Fruit fly (Drosophila melanogaster) whole organism, embryonic: ENCODE measurements around the gene Obp99b.

Experiments
- Aef1 ChIP-seq: fragments of 200-800 bp; sonication (Bioruptor generic); IDR thresholded peaks from 3 replicates; pipeline ENCODE4 v1.3.6; 2022; ENCODE audit warnings: missing biosample characterization, missing genetic modification characterization
- Asciz ChIP-seq: fragments of 200-800 bp; sonication (Bioruptor generic); optimal IDR thresholded peaks from 2 replicates; lab custom pipeline; 2017; ENCODE audit warnings: missing biosample characterization, mild to moderate bottlenecking, missing genetic modification characterization, missing genetic modification reagents
- BEAF-32 ChIP-seq: fragments of 200-800 bp; sonication (Bioruptor generic); optimal IDR thresholded peaks from 3 replicates; lab custom pipeline; 2017; ENCODE audit warnings: missing biosample characterization, missing genetic modification characterization, mild to moderate bottlenecking, moderate library complexity, missing genetic modification reagents
- Bgb ChIP-seq: fragments of 200-800 bp; sonication (Bioruptor generic); IDR thresholded peaks from 2 replicates; pipeline ENCODE4 v1.3.6; 2022; ENCODE audit warnings: missing biosample characterization, missing genetic modification characterization; ENCODE audit not compliant: partially characterized antibody
- BtbVII ChIP-seq: fragments of 200-800 bp; sonication (Bioruptor generic); optimal IDR thresholded peaks from 3 replicates; lab custom pipeline; 2017; ENCODE audit warnings: missing biosample characterization, mild to moderate bottlenecking, missing genetic modification characterization
- CG11504 ChIP-seq: fragments of 200-800 bp; sonication (Bioruptor generic); optimal IDR thresholded peaks from 3 replicates; lab custom pipeline; 2019; ENCODE audit warnings: missing biosample characterization, mild to moderate bottlenecking, missing genetic modification characterization, moderate library complexity
- CG11723 ChIP-seq: fragments of 200-800 bp; sonication (Bioruptor generic); optimal IDR thresholded peaks from 2 replicates; lab custom pipeline; 2017; ENCODE audit warnings: missing biosample characterization, mild to moderate bottlenecking, missing genetic modification characterization
- CG12769 ChIP-seq: fragments of 200-800 bp; sonication (Bioruptor generic); optimal IDR thresholded peaks from 2 replicates; lab custom pipeline; 2019; ENCODE audit warnings: missing biosample characterization, mild to moderate bottlenecking, missing genetic modification characterization, moderate library complexity
- CG13287 ChIP-seq: fragments of 200-800 bp; sonication (Bioruptor generic); IDR thresholded peaks from 2 replicates; pipeline ENCODE4 v1.3.6; 2022; ENCODE audit warnings: missing biosample characterization, missing genetic modification characterization; ENCODE audit not compliant: partially characterized antibody
- CG13424 ChIP-seq: fragments of 200-800 bp; sonication (Bioruptor generic); optimal IDR thresholded peaks from 2 replicates; lab custom pipeline; 2019; ENCODE audit warnings: missing biosample characterization, mild to moderate bottlenecking, missing genetic modification characterization, moderate library complexity
- CG14014 ChIP-seq: fragments of 200-800 bp; sonication (Bioruptor generic); IDR thresholded peaks from 2 replicates; pipeline ENCODE4 v1.3.6; 2022; ENCODE audit warnings: missing biosample characterization, missing genetic modification characterization
- CG14441 ChIP-seq: fragments of 200-800 bp; sonication (Bioruptor generic); IDR thresholded peaks from 2 replicates; pipeline ENCODE4 v1.3.6; 2022; ENCODE audit warnings: missing biosample characterization, missing genetic modification characterization
- CG15011 ChIP-seq: fragments of 200-800 bp; sonication (Bioruptor generic); optimal IDR thresholded peaks from 3 replicates; lab custom pipeline; 2018; ENCODE audit warnings: missing biosample characterization, mild to moderate bottlenecking, missing genetic modification characterization
- CG16863 ChIP-seq: fragments of 200-800 bp; sonication (Bioruptor generic); optimal IDR thresholded peaks from 3 replicates; lab custom pipeline; 2016; ENCODE audit warnings: missing biosample characterization, missing genetic modification characterization
- CG17328 ChIP-seq: fragments of 200-800 bp; sonication (Bioruptor generic); IDR thresholded peaks from 2 replicates; pipeline ENCODE4 v1.3.6; 2022; ENCODE audit warnings: missing biosample characterization, missing genetic modification characterization
- CG17361 ChIP-seq: fragments of 200-800 bp; sonication (Bioruptor generic); IDR thresholded peaks from 3 replicates; pipeline ENCODE4 v1.3.6; 2022; ENCODE audit warnings: missing biosample characterization, missing genetic modification characterization
- CG17912 ChIP-seq: fragments of 200-800 bp; sonication (Bioruptor generic); optimal IDR thresholded peaks from 2 replicates; lab custom pipeline; 2018; ENCODE audit warnings: missing biosample characterization, mild to moderate bottlenecking, missing genetic modification characterization
- CG1792 ChIP-seq: fragments of 200-800 bp; sonication (Bioruptor generic); optimal IDR thresholded peaks from 2 replicates; lab custom pipeline; 2016; ENCODE audit warnings: missing biosample characterization, missing genetic modification characterization
- CG3838 ChIP-seq: fragments of 200-800 bp; sonication (Bioruptor generic); optimal IDR thresholded peaks from 3 replicates; lab custom pipeline; 2016; ENCODE audit warnings: missing biosample characterization, missing genetic modification characterization
- CG4424 ChIP-seq: fragments of 200-800 bp; sonication (Bioruptor generic); optimal IDR thresholded peaks from 3 replicates; lab custom pipeline; 2016; ENCODE audit warnings: missing biosample characterization, missing genetic modification characterization
- CG4730 ChIP-seq: fragments of 200-800 bp; sonication (Bioruptor generic); IDR thresholded peaks from 2 replicates; pipeline ENCODE4 v1.3.6; 2022; ENCODE audit warnings: missing biosample characterization, missing genetic modification characterization
- CG5953 ChIP-seq: fragments of 200-800 bp; sonication (Bioruptor generic); IDR thresholded peaks from 2 replicates; pipeline ENCODE4 v1.3.6; 2022; ENCODE audit warnings: missing biosample characterization, missing genetic modification characterization
- CG6254 ChIP-seq: fragments of 200-800 bp; sonication (Bioruptor generic); optimal IDR thresholded peaks from 3 replicates; lab custom pipeline; 2017; ENCODE audit warnings: mild to moderate bottlenecking, missing biosample characterization, missing genetic modification reagents, missing genetic modification characterization
- CG6654 ChIP-seq: fragments of 200-800 bp; sonication (Bioruptor generic); optimal IDR thresholded peaks from 2 replicates; lab custom pipeline; 2017; ENCODE audit warnings: missing biosample characterization, mild to moderate bottlenecking, missing genetic modification characterization
- CG7556 ChIP-seq: fragments of 200-800 bp; sonication (Bioruptor generic); optimal IDR thresholded peaks from 2 replicates; lab custom pipeline; 2017; ENCODE audit warnings: missing biosample characterization, mild to moderate bottlenecking, missing genetic modification characterization
- CG7987 ChIP-seq: fragments of 200-800 bp; sonication (Bioruptor generic); optimal IDR thresholded peaks from 2 replicates; lab custom pipeline; 2018; ENCODE audit warnings: missing biosample characterization, mild to moderate bottlenecking, missing genetic modification characterization, moderate library complexity
- CoRest ChIP-seq: fragments of 200-800 bp; sonication (Bioruptor generic); optimal IDR thresholded peaks from 3 replicates; lab custom pipeline; 2018; ENCODE audit warnings: missing biosample characterization, mild to moderate bottlenecking, missing genetic modification characterization, moderate library complexity
- Fer3 ChIP-seq: fragments of 200-800 bp; sonication (Bioruptor generic); optimal IDR thresholded peaks from 2 replicates; lab custom pipeline; 2018; ENCODE audit warnings: missing biosample characterization, mild to moderate bottlenecking, missing genetic modification characterization, moderate library complexity
- Hmr ChIP-seq: fragments of 200-800 bp; sonication (Bioruptor generic); optimal IDR thresholded peaks from 3 replicates; lab custom pipeline; 2017; ENCODE audit warnings: mild to moderate bottlenecking, missing biosample characterization, missing genetic modification reagents, missing genetic modification characterization
- Med ChIP-seq: fragments of 200-800 bp; sonication (Bioruptor generic); peaks from one replicate; lab custom pipeline; 2016; ENCODE audit warnings: missing biosample characterization, missing genetic modification characterization, mild to moderate bottlenecking, inconsistent platforms, moderate library complexity
- Mrtf ChIP-seq: fragments of 200-800 bp; sonication (Bioruptor generic); IDR thresholded peaks from 3 replicates; pipeline ENCODE4 v1.3.6; 2022; ENCODE audit warnings: missing biosample characterization, missing genetic modification characterization
- Myb ChIP-seq: fragments of 200-800 bp; sonication (Bioruptor generic); optimal IDR thresholded peaks from 2 replicates; lab custom pipeline; 2016; ENCODE audit warnings: missing biosample characterization, missing genetic modification characterization
- Nf-YA ChIP-seq: fragments of 200-800 bp; sonication (Bioruptor generic); IDR thresholded peaks from 2 replicates; pipeline ENCODE4 v1.3.6; 2022; ENCODE audit warnings: missing biosample characterization, missing genetic modification characterization
- Optix ChIP-seq: fragments of 200-800 bp; sonication (Bioruptor generic); IDR thresholded peaks from 3 replicates; pipeline ENCODE4 v1.3.6; 2022; ENCODE audit warnings: missing biosample characterization, missing genetic modification characterization
- Rfx ChIP-seq: fragments of 200-800 bp; sonication (Bioruptor generic); IDR thresholded peaks from 2 replicates; pipeline ENCODE4 v1.3.6; 2022; ENCODE audit warnings: missing biosample characterization, missing genetic modification characterization
- Rx ChIP-seq: fragments of 200-800 bp; sonication (Bioruptor generic); IDR thresholded peaks from 2 replicates; pipeline ENCODE4 v1.3.6; 2022; ENCODE audit warnings: missing biosample characterization, missing genetic modification characterization
- Vsx1 ChIP-seq: fragments of 200-800 bp; sonication (Bioruptor generic); optimal IDR thresholded peaks from 2 replicates; lab custom pipeline; 2017; ENCODE audit warnings: missing biosample characterization, mild to moderate bottlenecking, missing genetic modification characterization, missing genetic modification reagents
- al ChIP-seq: fragments of 200-800 bp; sonication (Bioruptor generic); IDR thresholded peaks from 2 replicates; pipeline ENCODE4 v1.3.6; 2022; ENCODE audit warnings: missing biosample characterization, missing genetic modification characterization
- dmrt11E ChIP-seq: fragments of 200-800 bp; sonication (Bioruptor generic); optimal IDR thresholded peaks from 3 replicates; lab custom pipeline; 2018; ENCODE audit warnings: missing biosample characterization, mild to moderate bottlenecking, missing genetic modification characterization, moderate library complexity
- gem ChIP-seq: fragments of 200-800 bp; sonication (Bioruptor generic); optimal IDR thresholded peaks from 2 replicates; lab custom pipeline; 2019; ENCODE audit warnings: missing biosample characterization, mild to moderate bottlenecking, missing genetic modification characterization, moderate library complexity
- h ChIP-seq: fragments of >200 bp; optimal IDR thresholded peaks from 2 replicates; lab custom pipeline; 2017
- lilli ChIP-seq: fragments of 200-800 bp; sonication (Bioruptor generic); optimal IDR thresholded peaks from 3 replicates; lab custom pipeline; 2016; ENCODE audit warnings: missing biosample characterization, missing genetic modification characterization
- nau ChIP-seq: fragments of 200-800 bp; sonication (Bioruptor generic); optimal IDR thresholded peaks from 3 replicates; lab custom pipeline; 2017; ENCODE audit warnings: missing biosample characterization, mild to moderate bottlenecking, missing genetic modification characterization, missing genetic modification reagents
- org-1 ChIP-seq: fragments of 200-800 bp; sonication (Bioruptor generic); optimal IDR thresholded peaks from 2 replicates; lab custom pipeline; 2017; ENCODE audit warnings: missing biosample characterization, missing genetic modification characterization
- otp ChIP-seq: fragments of 200-800 bp; sonication (Bioruptor generic); IDR thresholded peaks from 3 replicates; pipeline ENCODE4, ENCODE4 v1.3.6; 2022; ENCODE audit warnings: missing biosample characterization, missing genetic modification characterization
- pros ChIP-seq: fragments of 200-800 bp; sonication (Bioruptor generic); optimal IDR thresholded peaks from 3 replicates; lab custom pipeline; 2019; ENCODE audit warnings: missing biosample characterization, mild to moderate bottlenecking, missing genetic modification characterization, moderate library complexity
- sens ChIP-seq: fragments of 200-800 bp; sonication (Bioruptor generic); peaks from one replicate; lab custom pipeline; 2016; ENCODE audit warnings: missing biosample characterization, missing genetic modification characterization
- unpg ChIP-seq: fragments of 200-800 bp; sonication (Bioruptor generic); optimal IDR thresholded peaks from 3 replicates; lab custom pipeline; 2018; ENCODE audit warnings: missing biosample characterization, mild to moderate bottlenecking, missing genetic modification characterization, moderate library complexity
- vvl ChIP-seq: fragments of 200-800 bp; sonication (Bioruptor generic); IDR thresholded peaks from 2 replicates; pipeline ENCODE4 v1.3.6; 2022; ENCODE audit warnings: missing biosample characterization, missing genetic modification characterization
- wek ChIP-seq: fragments of 200-800 bp; sonication (Bioruptor generic); optimal IDR thresholded peaks from 3 replicates; lab custom pipeline; 2018; ENCODE audit warnings: missing biosample characterization, mild to moderate bottlenecking, missing genetic modification characterization, moderate library complexity

The Obp99b gene

dm6 chr3R:29757226-29757625, 40.5 kb upstream of the Obp99b start (continued):
- TF ChIP-seq Rfx (GFP tag; lab: Robert Waterston, UW) = no peak; the same call in 1 of the 2 replicates
- no peak for TF ChIP-seq CG12769 (tag; lab: Kevin White, UChicago)
- TF ChIP-seq Med (GFP tag; lab: Kevin White, UChicago) = peak; percentile 89
- TF ChIP-seq Bgb (GFP tag; lab: Robert Waterston, UW) = 0 out of 2 replicates have a peak, but pooled peaks have one; percentile 13
- peak; percentile 52; the same call in 2 of the 3 replicates for TF ChIP-seq Mrtf
- peak; percentile 15 for TF ChIP-seq BtbVII (GFP tag; lab: Kevin White, UChicago)
- peak; percentile 9 for TF ChIP-seq org-1 (GFP tag; lab: Kevin White, UChicago)
- TF ChIP-seq CG13424 = peak; percentile 15
- no peak for TF ChIP-seq CG15011 (GFP tag; lab: Kevin White, UChicago)
- TF ChIP-seq CG4730 (GFP tag; lab: Robert Waterston, UW) = no peak
- peak; percentile 60; the same call in 1 of the 2 replicates for TF ChIP-seq CG5953
- peak; percentile 22 for TF ChIP-seq Vsx1 (GFP tag; lab: Kevin White, UChicago)
- TF ChIP-seq dmrt11E (tag; lab: Kevin White, UChicago) = no peak
- TF ChIP-seq CG13287 = no peak
- TF ChIP-seq CG4424 (GFP tag; lab: Kevin White, UChicago) = no peak
- TF ChIP-seq Fer3 (tag; lab: Kevin White, UChicago) = peak; percentile 17
- TF ChIP-seq Asciz (GFP tag; lab: Kevin White, UChicago) = peak; percentile 37
- TF ChIP-seq Aef1 (GFP tag; lab: Robert Waterston, UW) = no peak
- TF ChIP-seq gem (tag; lab: Kevin White, UChicago) = peak; percentile 6
- TF ChIP-seq pros = no peak
- no peak for TF ChIP-seq CG6654 (GFP tag; lab: Kevin White, UChicago)
- peak; percentile 67 for TF ChIP-seq wek (GFP tag; lab: Kevin White, UChicago)
- TF ChIP-seq al (GFP tag; lab: Robert Waterston, UW) = no peak
- TF ChIP-seq h = no peak
- TF ChIP-seq BEAF-32 = no peak
- TF ChIP-seq CG14441 = no peak; the same call in 1 of the 2 replicates
- TF ChIP-seq CG17328 = 0 out of 2 replicates have a peak, but pooled peaks have one; percentile 32
- 0 out of 3 replicates have a peak, but pooled peaks have one; percentile 19 for TF ChIP-seq otp
- 0 out of 2 replicates have a peak, but pooled peaks have one; percentile 10 for TF ChIP-seq Rx (GFP tag; lab: Robert Waterston, UW)
- peak; percentile 7 for TF ChIP-seq Hmr (GFP tag; lab: Kevin White, UChicago)
- TF ChIP-seq CG16863 (GFP tag; lab: Kevin White, UChicago) = no peak
- TF ChIP-seq CoRest (tag; lab: Kevin White, UChicago) = no peak
- peak; percentile 27 for TF ChIP-seq CG11504 (tag; lab: Kevin White, UChicago)
- no peak for TF ChIP-seq CG11723 (GFP tag; lab: Kevin White, UChicago)
- no peak for TF ChIP-seq CG17361 (GFP tag; lab: Robert Waterston, UW)
- TF ChIP-seq CG14014 (GFP tag; lab: Robert Waterston, UW) = peak; percentile 37; the same call in 1 of the 2 replicates
- TF ChIP-seq CG7987 (GFP tag; lab: Kevin White, UChicago) = peak; percentile 30
- peak; percentile 18 for TF ChIP-seq CG17912 (GFP tag; lab: Kevin White, UChicago)
- TF ChIP-seq vvl (GFP tag; lab: Robert Waterston, UW) = peak; percentile 11; the same call in 1 of the 2 replicates
- peak; percentile 49 for TF ChIP-seq nau
- TF ChIP-seq Nf-YA (GFP tag; lab: Robert Waterston, UW) = no peak
- peak; percentile 10 for TF ChIP-seq unpg (GFP tag; lab: Kevin White, UChicago)
- no peak for TF ChIP-seq CG6254
- no peak for TF ChIP-seq CG3838 (GFP tag; lab: Kevin White, UChicago)
- no peak for TF ChIP-seq Myb (GFP tag; lab: Kevin White, UChicago)
- TF ChIP-seq sens (GFP tag; lab: Kevin White, UChicago) = peak; percentile 73
- TF ChIP-seq CG1792 (GFP tag; lab: Kevin White, UChicago) = peak; percentile 68
- TF ChIP-seq CG7556 (GFP tag; lab: Kevin White, UChicago) = no peak
- no peak for TF ChIP-seq Optix (GFP tag; lab: Robert Waterston, UW)
- no peak for TF ChIP-seq lilli (GFP tag; lab: Kevin White, UChicago)
